Worm (Caenorhabditis elegans): ENCODE results near the gene clec-204.

clec-204 gene

ce11 chrV:1805724-1806316 lies 48.9 kb downstream of the clec-204 start (continued):
- peak; percentile 32; the same call in 1 of the 2 replicates for TF ChIP-seq dox-1 (GFP tag; IDR thresholded peaks at IDR 0.05)
- no peak for TF ChIP-seq T07F8.4 (tag; optimal IDR thresholded peaks at IDR 0.05)
- no peak for TF ChIP-seq F10E7.11 (tag; optimal IDR thresholded peaks at IDR 0.05)
- TF ChIP-seq ama-1 (optimal IDR thresholded peaks at IDR 0.05) = peak; percentile 29
- no peak for TF ChIP-seq ama-1 (GFP tag; optimal IDR thresholded peaks at IDR 0.05)
- TF ChIP-seq atf-7 (tag; optimal IDR thresholded peaks at IDR 0.05) = no peak

ce11 chrV:1807160-1807559 lies 50.2 kb downstream of the clec-204 start, which contains the start of gene srt-42:
Gene srt-42, plus strand, starts transcription at chrV:1807460.
- TF ChIP-seq D2030.7 (GFP tag; IDR thresholded peaks at IDR 0.05) (no peak), lin-54 (GFP tag; optimal IDR thresholded peaks at IDR 0.05) (no peak), mel-28 (tag; optimal IDR thresholded peaks at IDR 0.05; ENCODE audit: borderline replicate concordance) (no peak), F52B5.7 (tag; optimal IDR thresholded peaks at IDR 0.05) (no peak), egrh-3 (GFP tag; IDR thresholded peaks at IDR 0.05) (no peak), unc-130 (GFP tag; optimal IDR thresholded peaks at IDR 0.05) (no peak), mes-4 (tag; optimal IDR thresholded peaks at IDR 0.05) (no peak), Y53F4B.3 (GFP tag; IDR thresholded peaks at IDR 0.05) (no peak), nhr-80 (tag; optimal IDR thresholded peaks at IDR 0.05) (no peak), lin-40 (tag; optimal IDR thresholded peaks at IDR 0.05) (no peak), egl-44 (GFP tag; IDR thresholded peaks at IDR 0.05) (no peak), lsy-27 (tag; optimal IDR thresholded peaks at IDR 0.05; ENCODE audit: borderline replicate concordance, insufficient read depth) (no peak), xnd-1 (tag; optimal IDR thresholded peaks at IDR 0.05) (no peak), B0035.1 (tag; optimal IDR thresholded peaks at IDR 0.05) (no peak), hlh-12 (tag; optimal IDR thresholded peaks at IDR 0.05) (no peak), snpc-1.3 (tag; optimal IDR thresholded peaks at IDR 0.05; ENCODE audit: insufficient read depth) (no peak)
